Fruit fly (Drosophila melanogaster) whole organism, embryonic: ENCODE data around the gene Psf2.

ENCODE experiments used
- CG8281 ChIP-seq: fragments of 200-800 bp; sonication (Bioruptor generic); optimal IDR thresholded peaks from 2 replicates; lab custom pipeline; 2018; ENCODE audit warnings: missing biosample characterization, mild to moderate bottlenecking, missing genetic modification characterization, moderate library complexity
- Optix ChIP-seq: fragments of 200-800 bp; sonication (Bioruptor generic); IDR thresholded peaks from 3 replicates; pipeline ENCODE4 v1.3.6; 2022; ENCODE audit warnings: missing biosample characterization, missing genetic modification characterization
- cg ChIP-seq: fragments of 200-800 bp; sonication (Bioruptor generic); optimal IDR thresholded peaks from 3 replicates; lab custom pipeline; 2019; ENCODE audit warnings: missing biosample characterization, mild to moderate bottlenecking, missing genetic modification characterization, moderate library complexity

- no peak for TF ChIP-seq Optix (GFP tag; lab: Robert Waterston, UW)
- TF ChIP-seq CG8281 = no peak
- TF ChIP-seq cg (GFP tag; lab: Kevin White, UChicago) = no peak
Measured at dm6 chr2L:4378380-4378779, 8.8 kb downstream of the Psf2 start.
